Worm (Caenorhabditis elegans) whole organism, early embryonic: Measurements from ENCODE around the gene Y70C5A.4.

ENCODE experiments used
- F13C5.2 ChIP-seq: sonication (generic microtip); optimal IDR thresholded peaks from 2 replicates; lab custom pipeline; 2017; ENCODE audit warnings: mild to moderate bottlenecking, missing genetic modification characterization, inconsistent platforms, missing compliant biosample characterization
- ama-1 ChIP-seq: fragments of 150-350 bp; optimal IDR thresholded peaks from 2 replicates; lab custom pipeline; 2014
- ceh-36 ChIP-seq: sonication (generic microtip); optimal IDR thresholded peaks from 2 replicates; lab custom pipeline; 2016; ENCODE audit warnings: missing genetic modification characterization, inconsistent platforms, missing compliant biosample characterization
- ets-7 ChIP-seq: sonication (generic microtip); optimal IDR thresholded peaks from 2 replicates; lab custom pipeline; 2016; ENCODE audit warnings: missing genotype, missing genetic modification characterization, missing compliant biosample characterization
- flt-1 ChIP-seq: fragments of 200-800 bp; sonication (Bioruptor generic); IDR thresholded peaks from 2 replicates; pipeline ENCODE4 v1.3.6; 2022; ENCODE audit warnings: missing genetic modification characterization, missing compliant biosample characterization
- hmbx-1 ChIP-seq: sonication (generic microtip); optimal IDR thresholded peaks from 2 replicates; lab custom pipeline; 2016; ENCODE audit warnings: mild to moderate bottlenecking, missing genetic modification characterization, missing compliant biosample characterization
- scrt-1 ChIP-seq: fragments of 200-800 bp; sonication (Bioruptor generic); IDR thresholded peaks from 2 replicates; pipeline ENCODE4 v1.3.6; 2022; ENCODE audit warnings: missing genetic modification characterization, missing compliant biosample characterization
- tbx-37 ChIP-seq: fragments of 200-800 bp; sonication (Bioruptor generic); conservative IDR thresholded peaks from 2 replicates; pipeline ENCODE4 v1.3.6; 2022; ENCODE audit warnings: missing genetic modification reagents, missing genetic modification characterization, missing compliant biosample characterization

DNA sequence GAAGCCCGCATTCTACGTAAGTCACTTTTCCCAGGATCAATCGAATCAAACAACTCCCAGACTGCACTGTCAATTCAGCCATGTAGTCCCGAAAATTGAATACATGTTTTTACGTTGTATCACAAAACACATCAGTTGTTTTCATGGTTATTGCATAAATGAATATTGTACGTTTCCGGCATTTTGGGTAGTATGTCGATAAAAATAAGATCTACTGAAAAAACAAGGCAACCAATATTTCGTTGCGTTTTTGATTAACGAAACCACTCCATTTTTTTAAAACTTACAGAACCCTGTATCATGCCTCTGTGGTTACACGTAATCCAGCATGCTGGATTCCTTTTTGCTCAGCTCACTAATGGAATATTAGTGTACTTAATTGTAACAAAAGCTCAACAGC, 44.4 kb upstream of the Y70C5A.4 start, which contains the start of gene str-149:
- TF ChIP-seq ets-7 (tag; lab: Kevin White, UChicago) (no peak), ama-1 (lab: Kevin White, UChicago) (no peak), F13C5.2 (tag; lab: Kevin White, UChicago) (no peak), hmbx-1 (no peak), tbx-37 (GFP tag; lab: Robert Waterston, UW) (no peak), ceh-36 (tag; lab: Kevin White, UChicago) (no peak), scrt-1 (GFP tag; lab: Robert Waterston, UW) (no peak), flt-1 (GFP tag; lab: Robert Waterston, UW) (no peak)
